Fruit fly (Drosophila melanogaster): ENCODE measurements around the gene CG42590.

CG42590 gene

dm6 chr3L:8077207-8077606 lies 8.1 kb upstream of the CG42590 start:
- TF ChIP-seq CG8478 (optimal IDR thresholded peaks at IDR 0.05), result no peak
- TF ChIP-seq CTCF (optimal IDR thresholded peaks at IDR 0.05), result no peak

DNA sequence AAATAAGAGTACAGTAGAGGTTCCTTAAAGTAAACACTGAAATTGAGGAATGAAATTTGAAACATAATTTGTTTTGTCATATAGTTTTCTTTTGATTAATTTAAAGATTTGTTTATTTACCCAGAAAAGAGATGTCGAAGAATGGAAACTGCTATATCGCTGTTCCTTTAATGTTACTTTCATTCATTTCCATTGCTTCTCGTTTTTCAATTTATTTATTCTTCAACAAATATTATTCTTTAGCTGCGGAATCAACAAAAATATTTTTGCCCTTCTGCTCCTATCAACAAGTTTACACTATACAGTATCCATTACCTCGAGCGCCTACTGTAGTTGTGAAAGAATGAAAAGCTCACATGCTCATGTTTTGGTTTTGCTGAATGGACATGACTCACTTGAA lies 7.1 kb upstream of the CG42590 start:
- TF ChIP-seq CTCF (optimal IDR thresholded peaks at IDR 0.05), result no peak
- no peak for TF ChIP-seq CG8478 (optimal IDR thresholded peaks at IDR 0.05)

- TF ChIP-seq CTCF (optimal IDR thresholded peaks at IDR 0.05) (no peak), CG8478 (optimal IDR thresholded peaks at IDR 0.05) (no peak)
Measured at dm6 chr3L:8074944-8075343, 5.9 kb upstream of the CG42590 start.

- TF ChIP-seq CG8478 (optimal IDR thresholded peaks at IDR 0.05) (no peak), CTCF (optimal IDR thresholded peaks at IDR 0.05) (no peak)
Measured at dm6 chr3L:8073872-8074271, 4.8 kb upstream of the CG42590 start.

DNA sequence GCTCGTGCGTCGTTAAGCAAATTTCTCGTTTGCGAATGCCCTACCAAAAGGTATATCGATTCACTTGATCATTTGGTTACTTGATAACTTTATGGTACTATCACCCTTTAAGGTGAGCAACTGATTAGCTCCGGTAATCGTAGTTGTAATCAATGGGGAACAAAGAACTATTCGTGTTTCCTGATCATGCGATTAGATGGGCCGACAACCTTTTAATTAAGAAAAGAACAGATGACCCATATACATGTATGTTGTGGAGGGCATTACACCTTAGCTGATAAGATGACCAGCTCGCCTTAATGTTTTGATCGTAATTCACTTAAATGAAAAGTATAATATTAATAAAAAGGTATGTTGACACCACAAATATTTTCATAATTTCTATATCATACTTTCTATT lies 4.3 kb upstream of the CG42590 start:
- TF ChIP-seq CTCF (optimal IDR thresholded peaks at IDR 0.05), result no peak
- TF ChIP-seq CG8478 (optimal IDR thresholded peaks at IDR 0.05), result no peak

- TF ChIP-seq CTCF (optimal IDR thresholded peaks at IDR 0.05) (no peak), CG8478 (optimal IDR thresholded peaks at IDR 0.05) (no peak)
Measured at dm6 chr3L:8072720-8073119, 3.7 kb upstream of the CG42590 start.

DNA sequence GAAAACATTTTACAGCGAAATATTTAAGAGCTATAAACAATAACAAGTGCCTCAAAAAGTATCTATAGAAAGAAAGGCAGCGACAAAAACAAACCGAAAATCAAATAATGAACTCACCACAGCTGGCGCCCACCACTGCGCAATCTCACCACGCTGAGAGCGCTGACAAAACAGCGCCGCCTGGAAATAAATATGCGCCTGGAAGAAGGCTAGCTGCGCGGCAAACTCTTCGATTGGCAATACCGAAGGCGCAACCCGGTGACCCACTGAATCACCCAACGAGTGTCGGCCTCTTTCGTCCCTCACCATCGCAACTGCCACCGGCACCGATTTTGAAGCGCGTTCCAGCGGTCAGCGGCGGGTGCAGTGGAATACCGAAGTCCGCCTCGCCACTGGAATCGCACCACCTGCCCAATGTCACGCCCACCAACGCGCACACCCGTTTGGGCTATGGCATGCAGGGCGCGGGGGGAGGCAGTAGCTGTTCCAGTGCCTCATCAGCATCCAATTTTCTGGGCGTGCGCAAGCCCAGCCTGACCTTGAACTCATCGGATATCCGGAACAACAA lies 2.7 kb upstream of the CG42590 start:
- no peak for TF ChIP-seq CG8478 (optimal IDR thresholded peaks at IDR 0.05)
- TF ChIP-seq CTCF (optimal IDR thresholded peaks at IDR 0.05), result peak in 1 of 2 experiments; percentile 65

DNA sequence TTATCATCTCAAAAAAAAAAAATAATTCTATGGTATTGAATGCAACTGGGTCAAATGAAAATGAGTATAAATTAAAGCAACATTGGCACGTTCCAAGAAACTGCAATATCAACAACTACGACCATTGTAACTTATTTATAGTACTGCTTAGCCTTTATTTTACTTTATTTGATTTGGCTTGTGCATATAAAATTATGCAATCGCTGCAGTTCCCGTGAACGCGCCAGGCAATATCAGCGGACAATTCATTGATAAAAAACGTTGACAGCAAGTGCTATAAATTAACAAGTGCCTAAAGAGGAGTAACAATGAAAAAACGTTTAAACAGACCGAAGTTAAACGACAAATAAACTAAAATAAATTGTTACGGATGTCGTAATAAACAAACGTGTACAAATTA lies 2.1 kb upstream of the CG42590 start:
- no peak for TF ChIP-seq CTCF (optimal IDR thresholded peaks at IDR 0.05)
- no peak for TF ChIP-seq CG8478 (optimal IDR thresholded peaks at IDR 0.05)

DNA sequence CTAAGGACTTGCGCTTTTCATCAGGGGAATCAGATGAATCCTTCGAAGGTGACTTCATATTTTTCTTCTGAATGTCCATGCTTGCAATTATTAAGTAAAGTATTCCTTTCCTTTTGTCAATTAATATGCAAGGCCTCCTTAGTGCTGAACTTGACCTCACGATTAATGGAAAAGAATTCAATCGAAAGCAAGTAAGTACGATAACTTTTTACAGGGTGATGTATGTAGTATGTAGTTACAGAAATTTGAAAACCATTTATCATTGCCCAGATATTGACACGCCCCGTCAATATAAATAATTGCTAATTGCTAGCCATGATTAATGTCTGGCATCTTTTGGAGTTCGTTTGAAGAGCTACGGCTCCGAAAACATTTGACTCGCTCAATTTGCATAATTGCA lies 793 bp upstream of the CG42590 start, which contains the start of gene CG42591:
CG42591 (minus strand) TSS at position 101 of the 400 bp plus-strand sequence.
- TF ChIP-seq CTCF (optimal IDR thresholded peaks at IDR 0.05) (no peak), CG8478 (optimal IDR thresholded peaks at IDR 0.05) (no peak)

dm6 chr3L:8068061-8068460 lies 1.0 kb downstream of the CG42590 start:
- no peak for TF ChIP-seq CG8478 (optimal IDR thresholded peaks at IDR 0.05)
- TF ChIP-seq CTCF (optimal IDR thresholded peaks at IDR 0.05), result no peak

DNA sequence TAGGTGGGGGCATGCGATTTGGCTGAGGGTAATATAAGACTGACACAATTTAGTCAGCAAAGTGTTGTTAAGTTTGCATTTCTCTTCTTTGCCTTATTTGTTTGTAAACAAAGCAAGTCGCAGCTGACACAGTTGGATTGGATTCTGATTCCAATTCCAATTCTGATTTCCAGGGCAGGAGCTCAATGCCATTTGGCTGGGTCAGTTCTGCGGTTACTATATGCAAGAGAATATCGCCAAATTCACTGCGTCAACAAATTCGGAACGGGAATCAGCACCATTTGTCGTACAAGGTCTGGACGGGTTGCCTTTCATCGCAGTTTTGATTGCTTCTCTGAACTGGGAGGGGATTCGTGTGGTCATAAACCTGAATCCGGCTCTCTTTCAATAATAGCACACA lies 1.6 kb downstream of the CG42590 start:
- TF ChIP-seq CTCF (optimal IDR thresholded peaks at IDR 0.05), result no peak
- no peak for TF ChIP-seq CG8478 (optimal IDR thresholded peaks at IDR 0.05)

DNA sequence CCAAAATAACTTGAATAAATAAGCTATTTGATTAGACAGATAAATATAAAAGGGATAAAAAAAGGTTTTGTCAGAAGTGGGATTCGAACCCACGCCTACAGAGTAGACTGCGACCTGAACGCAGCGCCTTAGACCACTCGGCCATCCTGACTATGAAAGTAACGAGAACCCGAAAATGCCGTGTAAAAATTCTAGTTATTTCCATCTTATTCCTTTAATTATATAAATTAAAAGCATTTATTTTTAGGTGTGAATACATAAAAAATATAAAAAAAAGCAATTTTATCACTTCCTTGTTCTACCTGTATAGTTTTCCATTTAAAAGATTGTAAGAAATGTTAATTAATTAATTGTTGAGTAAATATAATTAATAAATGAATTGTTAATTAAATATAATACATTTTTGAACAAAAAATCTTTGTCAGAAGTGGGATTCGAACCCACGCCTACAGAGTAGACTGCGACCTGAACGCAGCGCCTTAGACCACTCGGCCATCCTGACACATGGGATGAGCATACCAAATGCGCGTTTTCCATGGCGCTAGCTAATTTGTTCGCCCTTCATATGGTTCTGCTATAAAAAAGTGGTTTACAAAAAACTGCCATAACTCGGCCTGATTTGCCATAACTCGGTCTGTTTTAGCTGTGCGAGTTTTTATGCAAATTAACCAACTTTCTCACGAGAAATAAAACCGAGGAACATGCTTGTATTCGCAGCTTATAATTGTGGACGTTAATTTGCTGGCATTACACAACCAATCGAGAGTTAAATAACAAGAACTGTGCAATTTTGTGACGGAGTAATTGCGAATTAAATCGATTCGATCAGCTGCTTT lies 3.3 kb downstream of the CG42590 start:
- no peak for TF ChIP-seq CTCF (optimal IDR thresholded peaks at IDR 0.05)
- TF ChIP-seq CG8478 (optimal IDR thresholded peaks at IDR 0.05), result no peak

dm6 chr3L:8063214-8064156 lies 5.6 kb downstream of the CG42590 start, which contains the start of gene Sarm:
Gene Sarm, plus strand, starts transcription at chr3L:8063874.
- TF ChIP-seq CG8478 (optimal IDR thresholded peaks at IDR 0.05) (peak; percentile 4), CTCF (optimal IDR thresholded peaks at IDR 0.05) (no peak)

dm6 chr3L:8059627-8060166 lies 9.4 kb downstream of the CG42590 start:
- TF ChIP-seq CTCF (optimal IDR thresholded peaks at IDR 0.05) (no peak), CG8478 (optimal IDR thresholded peaks at IDR 0.05) (no peak)

All from S2 (cell line).